Fruit fly (Drosophila melanogaster) whole organism, embryonic: ENCODE data around the gene Obp93a.

ENCODE experiments used
- CG10366 ChIP-seq: fragments of 200-800 bp; sonication (Bioruptor generic); IDR thresholded peaks from 2 replicates; pipeline ENCODE4 v1.3.6; 2022; ENCODE audit warnings: missing biosample characterization, missing genetic modification characterization
- CG1233 ChIP-seq: fragments of 200-800 bp; sonication (Bioruptor generic); optimal IDR thresholded peaks from 4 replicates; lab custom pipeline; 2018; ENCODE audit warnings: missing biosample characterization, mild to moderate bottlenecking, missing genetic modification characterization
- CG13296 ChIP-seq: fragments of 200-800 bp; sonication (Bioruptor generic); optimal IDR thresholded peaks from 3 replicates; lab custom pipeline; 2018; ENCODE audit warnings: missing biosample characterization, mild to moderate bottlenecking, missing genetic modification characterization
- CG14050 ChIP-seq: fragments of 200-800 bp; sonication (Bioruptor generic); IDR thresholded peaks from 3 replicates; pipeline ENCODE4 v1.3.6; 2022; ENCODE audit warnings: missing biosample characterization, missing genetic modification characterization
- CG15073 ChIP-seq: fragments of 200-800 bp; sonication (Bioruptor generic); optimal IDR thresholded peaks from 2 replicates; lab custom pipeline; 2016; ENCODE audit warnings: missing biosample characterization, missing genetic modification characterization
- CG17186 ChIP-seq: fragments of 200-800 bp; sonication (Bioruptor generic); optimal IDR thresholded peaks from 3 replicates; lab custom pipeline; 2017; ENCODE audit warnings: missing biosample characterization, missing genetic modification reagents, missing genetic modification characterization
- CG17385 ChIP-seq: fragments of 200-800 bp; sonication (Bioruptor generic); optimal IDR thresholded peaks from 3 replicates; lab custom pipeline; 2018; ENCODE audit warnings: missing biosample characterization, mild to moderate bottlenecking, missing genetic modification characterization
- CG2678 ChIP-seq: fragments of 200-800 bp; sonication (Bioruptor generic); optimal IDR thresholded peaks from 3 replicates; lab custom pipeline; 2019; ENCODE audit warnings: missing biosample characterization, mild to moderate bottlenecking, missing genetic modification characterization, moderate library complexity
- CG33213 ChIP-seq: fragments of 200-800 bp; sonication (Bioruptor generic); optimal IDR thresholded peaks from 3 replicates; lab custom pipeline; 2016; ENCODE audit warnings: missing biosample characterization, missing genetic modification characterization
- CG3847 ChIP-seq: fragments of 200-800 bp; sonication (Bioruptor generic); IDR thresholded peaks from 2 replicates; pipeline ENCODE4 v1.3.6; 2022; ENCODE audit warnings: missing biosample characterization, missing genetic modification characterization
- CG4854 ChIP-seq: fragments of 200-800 bp; sonication (Bioruptor generic); optimal IDR thresholded peaks from 2 replicates; lab custom pipeline; 2016; ENCODE audit warnings: missing biosample characterization, missing genetic modification characterization, inconsistent platforms
- CG7271 ChIP-seq: fragments of 200-800 bp; sonication (Bioruptor generic); optimal IDR thresholded peaks from 2 replicates; lab custom pipeline; 2018; ENCODE audit warnings: missing biosample characterization, mild to moderate bottlenecking, missing genetic modification characterization, moderate library complexity
- CG8765 ChIP-seq: fragments of 200-800 bp; sonication (Bioruptor generic); IDR thresholded peaks from 2 replicates; pipeline ENCODE4 v1.3.6; 2022; ENCODE audit warnings: missing biosample characterization, missing genetic modification characterization
- CTCF ChIP-seq: fragments of 200-800 bp; sonication (Bioruptor generic); optimal IDR thresholded peaks from 2 replicates; lab custom pipeline; 2017; ENCODE audit warnings: missing biosample characterization, mild to moderate bottlenecking, missing genetic modification characterization, moderate library complexity
- HHEX ChIP-seq: fragments of 200-800 bp; sonication (Bioruptor generic); optimal IDR thresholded peaks from 3 replicates; lab custom pipeline; 2017; ENCODE audit warnings: missing biosample characterization, mild to moderate bottlenecking, missing genetic modification characterization, missing genetic modification reagents
- HLH3B ChIP-seq: fragments of 200-800 bp; sonication (Bioruptor generic); IDR thresholded peaks from 2 replicates; pipeline ENCODE4 v1.3.6; 2022; ENCODE audit warnings: missing biosample characterization, missing genetic modification characterization
- HLH54F ChIP-seq: fragments of 200-800 bp; sonication (Bioruptor generic); optimal IDR thresholded peaks from 3 replicates; lab custom pipeline; 2016; ENCODE audit warnings: missing biosample characterization, missing genetic modification characterization
- Hr39 ChIP-seq: fragments of >200 bp; optimal IDR thresholded peaks from 2 replicates; lab custom pipeline; 2017
- Mrtf ChIP-seq: fragments of 200-800 bp; sonication (Bioruptor generic); IDR thresholded peaks from 3 replicates; pipeline ENCODE4 v1.3.6; 2022; ENCODE audit warnings: missing biosample characterization, missing genetic modification characterization
- NC2β ChIP-seq: fragments of 200-800 bp; sonication (Bioruptor generic); optimal IDR thresholded peaks from 2 replicates; lab custom pipeline; 2016; ENCODE audit warnings: missing biosample characterization, missing genetic modification characterization
- NFAT ChIP-seq: fragments of 200-800 bp; sonication (Bioruptor generic); IDR thresholded peaks from 2 replicates; pipeline ENCODE4 v1.3.6; 2022; ENCODE audit warnings: missing biosample characterization, missing genetic modification characterization
- Nf-YA ChIP-seq: fragments of 200-800 bp; sonication (Bioruptor generic); IDR thresholded peaks from 2 replicates; pipeline ENCODE4 v1.3.6; 2022; ENCODE audit warnings: missing biosample characterization, missing genetic modification characterization
- Oaz ChIP-seq: fragments of 200-800 bp; sonication (Bioruptor generic); IDR thresholded peaks from 2 replicates; pipeline ENCODE4 v1.3.6; 2022; ENCODE audit warnings: missing biosample characterization, missing genetic modification characterization
- Opbp ChIP-seq: fragments of 200-800 bp; sonication (Bioruptor generic); IDR thresholded peaks from 3 replicates; pipeline ENCODE4 v1.3.6; 2022; ENCODE audit warnings: missing biosample characterization, missing genetic modification characterization; ENCODE audit not compliant: partially characterized antibody
- Ptx1 ChIP-seq: fragments of 200-800 bp; sonication (Bioruptor generic); IDR thresholded peaks from 2 replicates; pipeline ENCODE4 v1.3.6; 2022; ENCODE audit warnings: missing biosample characterization, missing genetic modification characterization
- Rfx ChIP-seq: fragments of 200-800 bp; sonication (Bioruptor generic); IDR thresholded peaks from 2 replicates; pipeline ENCODE4 v1.3.6; 2022; ENCODE audit warnings: missing biosample characterization, missing genetic modification characterization
- Scr ChIP-seq: fragments of 200-800 bp; sonication (Bioruptor generic); IDR thresholded peaks from 2 replicates; pipeline ENCODE4 v1.3.6; 2022; ENCODE audit warnings: missing biosample characterization, missing genetic modification characterization; ENCODE audit not compliant: partially characterized antibody
- Sox100B ChIP-seq: fragments of 200-800 bp; sonication (Bioruptor generic); optimal IDR thresholded peaks from 3 replicates; lab custom pipeline; 2018; ENCODE audit warnings: missing biosample characterization, mild to moderate bottlenecking, missing genetic modification characterization
- Xbp1 ChIP-seq: fragments of 200-800 bp; sonication (Bioruptor generic); optimal IDR thresholded peaks from 3 replicates; lab custom pipeline; 2016; ENCODE audit warnings: missing biosample characterization, mild to moderate bottlenecking, missing genetic modification characterization
- cato ChIP-seq: fragments of 200-800 bp; sonication (Bioruptor generic); optimal IDR thresholded peaks from 2 replicates; lab custom pipeline; 2016; ENCODE audit warnings: missing biosample characterization, missing genetic modification characterization, borderline replicate concordance
- chif ChIP-seq, 2 experiments: fragments of 200-800 bp; sonication (Bioruptor generic); optimal IDR thresholded peaks; 3 replicates each; lab custom pipeline; 2016; ENCODE audit warnings: missing biosample characterization in 2 of 2, missing genetic modification characterization in 2 of 2
- chinmo ChIP-seq: fragments of 200-800 bp; sonication (Bioruptor generic); IDR thresholded peaks from 4 replicates; pipeline ENCODE4 v1.3.6; 2022; ENCODE audit warnings: missing biosample characterization, missing genetic modification characterization; ENCODE audit not compliant: partially characterized antibody
- crol ChIP-seq: fragments of 200-800 bp; sonication (Bioruptor generic); IDR thresholded peaks from 2 replicates; pipeline ENCODE4 v1.3.6; 2022; ENCODE audit warnings: missing biosample characterization, missing genetic modification characterization
- crp ChIP-seq, 2 experiments: fragments of 200-800 bp; sonication (Bioruptor generic); optimal IDR thresholded peaks; 2 replicates in 1 of 2; 3 replicates in 1 of 2; lab custom pipeline; 2017; ENCODE audit warnings: missing biosample characterization in 2 of 2, missing genetic modification characterization in 2 of 2, mild to moderate bottlenecking in 1 of 2, moderate library complexity in 1 of 2
- esg ChIP-seq: fragments of 200-800 bp; sonication (Bioruptor generic); conservative IDR thresholded peaks from 2 replicates; pipeline ENCODE4 v1.3.6; 2022; ENCODE audit warnings: missing biosample characterization, missing genetic modification characterization
- eve ChIP-seq, 2 experiments: fragments of >200 bp; optimal IDR thresholded peaks; 2 replicates each; lab custom pipeline; 2017; ENCODE audit warnings: missing biosample characterization in 2 of 2, missing genetic modification characterization in 2 of 2
- fd3F ChIP-seq: fragments of 200-800 bp; sonication (Bioruptor generic); optimal IDR thresholded peaks from 2 replicates; lab custom pipeline; 2018; ENCODE audit warnings: missing biosample characterization, mild to moderate bottlenecking, missing genetic modification characterization, moderate library complexity
- fru ChIP-seq: fragments of >200 bp; optimal IDR thresholded peaks from 2 replicates; lab custom pipeline; 2017
- gcm2 ChIP-seq: fragments of 200-800 bp; sonication (Bioruptor generic); optimal IDR thresholded peaks from 2 replicates; lab custom pipeline; 2016; ENCODE audit warnings: missing biosample characterization, missing genetic modification characterization
- gsb-n ChIP-seq: fragments of 200-800 bp; sonication (Bioruptor generic); optimal IDR thresholded peaks from 3 replicates; lab custom pipeline; 2018; ENCODE audit warnings: missing biosample characterization, mild to moderate bottlenecking, missing genetic modification characterization
- insv ChIP-seq, 2 experiments: fragments of 200-800 bp; sonication (Bioruptor generic); optimal IDR thresholded peaks; 3 replicates each; lab custom pipeline; 2016 to 2018; ENCODE audit warnings: missing biosample characterization in 2 of 2, missing genetic modification characterization in 2 of 2
- lab ChIP-seq: fragments of 200-800 bp; sonication (Bioruptor generic); optimal IDR thresholded peaks from 3 replicates; lab custom pipeline; 2017; ENCODE audit warnings: missing biosample characterization, missing genetic modification characterization, mild to moderate bottlenecking, moderate library complexity, missing genetic modification reagents
- nmo ChIP-seq: fragments of 200-800 bp; sonication (Bioruptor generic); optimal IDR thresholded peaks from 2 replicates; lab custom pipeline; 2018; ENCODE audit warnings: missing biosample characterization, mild to moderate bottlenecking, missing genetic modification characterization, moderate library complexity
- salm ChIP-seq: fragments of 200-800 bp; sonication (Bioruptor generic); optimal IDR thresholded peaks from 2 replicates; lab custom pipeline; 2018; ENCODE audit warnings: missing biosample characterization, mild to moderate bottlenecking, missing genetic modification characterization
- sna ChIP-seq: fragments of 200-800 bp; sonication (Bioruptor generic); IDR thresholded peaks from 2 replicates; pipeline ENCODE4 v1.3.6; 2022; ENCODE audit warnings: missing biosample characterization, missing genetic modification characterization; ENCODE audit not compliant: partially characterized antibody
- so ChIP-seq: fragments of 200-800 bp; sonication (Bioruptor generic); IDR thresholded peaks from 3 replicates; pipeline ENCODE4 v1.3.6; 2022; ENCODE audit warnings: missing biosample characterization, missing genetic modification characterization
- trem ChIP-seq: fragments of 200-800 bp; optimal IDR thresholded peaks from 3 replicates; lab custom pipeline; 2019; ENCODE audit warnings: missing biosample characterization, mild to moderate bottlenecking, missing genetic modification characterization, moderate library complexity
- tx ChIP-seq: fragments of 200-800 bp; sonication (Bioruptor generic); optimal IDR thresholded peaks from 2 replicates; lab custom pipeline; 2016; ENCODE audit warnings: missing biosample characterization, missing genetic modification characterization
- vfl ChIP-seq: fragments of 200-800 bp; sonication (Bioruptor generic); optimal IDR thresholded peaks from 2 replicates; lab custom pipeline; 2016; ENCODE audit warnings: missing biosample characterization, missing genetic modification characterization
- z ChIP-seq: fragments of 200-800 bp; sonication (Bioruptor generic); IDR thresholded peaks from 3 replicates; pipeline ENCODE4 v1.3.6; 2022; ENCODE audit warnings: missing biosample characterization, missing genetic modification characterization
- zfh2 ChIP-seq: fragments of 200-800 bp; sonication (Bioruptor generic); optimal IDR thresholded peaks from 2 replicates; lab custom pipeline; 2016; ENCODE audit warnings: missing biosample characterization, missing genetic modification characterization

Obp93a gene

DNA sequence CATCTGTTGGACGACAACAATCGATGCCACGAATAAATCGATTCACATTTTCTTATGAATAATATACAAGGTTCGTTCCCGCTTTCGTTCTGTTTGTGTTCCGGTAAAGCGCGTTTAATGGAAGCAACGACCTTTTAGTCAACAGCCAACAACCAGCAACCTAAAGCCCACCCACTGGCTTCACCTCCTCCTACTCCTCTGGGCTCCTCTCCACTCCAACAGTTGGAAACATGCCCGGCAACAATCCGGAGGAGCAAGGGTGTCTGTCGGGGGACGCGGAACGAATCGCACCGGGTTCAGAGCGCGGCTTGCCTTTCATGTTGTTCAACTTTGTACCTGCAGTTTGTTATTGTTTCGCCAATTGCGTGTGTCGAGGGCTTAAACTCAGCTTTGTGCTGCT lies 5.3 kb downstream of the Obp93a start:
- TF ChIP-seq gsb-n, result peak; percentile 35
- TF ChIP-seq chinmo (GFP tag; lab: Robert Waterston, UW), result 0 out of 4 replicates have a peak, but pooled peaks have one; percentile 58
- peak; percentile 58 for TF ChIP-seq crol (GFP tag; lab: Robert Waterston, UW)
- no peak for TF ChIP-seq CG1233 (GFP tag; lab: Kevin White, UChicago)
- TF ChIP-seq Oaz (GFP tag; lab: Robert Waterston, UW), result no peak
- no peak for TF ChIP-seq z (GFP tag; lab: Robert Waterston, UW)
- no peak for TF ChIP-seq tx (GFP tag; lab: Kevin White, UChicago)

DNA sequence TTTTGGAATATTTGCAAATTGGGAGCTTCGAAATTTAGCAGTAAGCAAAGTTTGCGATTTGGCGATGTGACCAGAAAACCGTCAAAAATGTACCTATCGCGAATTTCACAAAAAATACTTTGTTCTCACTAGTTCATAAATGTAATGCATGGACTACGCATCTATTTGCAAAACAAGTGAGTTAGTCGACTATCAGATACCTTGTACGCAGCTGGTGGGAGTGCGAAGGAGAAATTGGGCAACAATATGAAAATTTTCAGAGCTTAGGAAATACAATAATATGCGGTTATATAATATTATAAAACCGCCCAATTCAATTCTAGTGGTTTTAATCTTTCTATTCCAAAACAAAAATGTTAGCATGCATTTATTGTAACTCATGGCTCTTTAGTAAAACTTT lies 10.7 kb downstream of the Obp93a start, which contains the start of gene Bdbt:
TSS of gene Bdbt (minus strand) at position 73 of the 400 bp plus-strand sequence.
- TF ChIP-seq NFAT (GFP tag; lab: Robert Waterston, UW) (peak; percentile 60), CG33213 (GFP tag; lab: Kevin White, UChicago) (peak; percentile 27), CG17186 (GFP tag; lab: Kevin White, UChicago) (peak; percentile 16), CG17385 (GFP tag; lab: Kevin White, UChicago) (no peak), CTCF (no peak), gcm2 (GFP tag; lab: Kevin White, UChicago) (no peak), Mrtf (GFP tag; lab: Robert Waterston, UW) (no peak), HLH54F (GFP tag; lab: Kevin White, UChicago) (peak; percentile 35), CG4854 (GFP tag; lab: Kevin White, UChicago) (no peak), CG15073 (GFP tag; lab: Kevin White, UChicago) (no peak), CG7271 (tag; lab: Kevin White, UChicago) (no peak), sna (GFP tag; lab: Robert Waterston, UW) (peak; percentile 67), trem (tag; lab: Kevin White, UChicago) (no peak), CG13296 (GFP tag; lab: Kevin White, UChicago) (peak; percentile 15), CG2678 (no peak), fd3F (GFP tag; lab: Kevin White, UChicago) (no peak), Nf-YA (GFP tag; lab: Robert Waterston, UW) (no peak), fru (no peak), CG8765 (GFP tag; lab: Robert Waterston, UW) (no peak), eve (GFP tag; optimal IDR thresholded peaks at IDR 0.05; lab: Kevin White, UChicago) (no peak), lab (no peak), Opbp (GFP tag; lab: Robert Waterston, UW) (peak; percentile 73; the same call in 2 of the 3 replicates), chinmo (GFP tag; lab: Robert Waterston, UW) (peak; percentile 90), CG10366 (GFP tag; lab: Robert Waterston, UW) (no peak; the same call in 1 of the 2 replicates), HHEX (GFP tag; lab: Kevin White, UChicago) (no peak), vfl (GFP tag; lab: Kevin White, UChicago) (no peak), CG3847 (GFP tag; lab: Robert Waterston, UW) (peak; percentile 52), nmo (GFP tag; lab: Kevin White, UChicago) (peak; percentile 45), Sox100B (GFP tag; lab: Kevin White, UChicago) (no peak), NC2β (GFP tag; lab: Kevin White, UChicago) (no peak), so (GFP tag; lab: Robert Waterston, UW) (no peak), Xbp1 (GFP tag; lab: Kevin White, UChicago) (peak; percentile 53), Rfx (GFP tag; lab: Robert Waterston, UW) (peak; percentile 25; the same call in 1 of the 2 replicates), crp (GFP tag; optimal IDR thresholded peaks at IDR 0.05; lab: Kevin White, UChicago) (no peak), insv (GFP tag; optimal IDR thresholded peaks at IDR 0.05; lab: Kevin White, UChicago) (no peak), HLH3B (GFP tag; lab: Robert Waterston, UW) (peak; percentile 41), chif (GFP tag; optimal IDR thresholded peaks at IDR 0.05; lab: Kevin White, UChicago) (peak in 1 of 2 experiments; percentile 25), zfh2 (GFP tag; lab: Kevin White, UChicago) (peak; percentile 62), Scr (GFP tag; lab: Robert Waterston, UW) (peak; percentile 68; the same call in 1 of the 2 replicates), Ptx1 (no peak), cato (GFP tag; lab: Kevin White, UChicago) (no peak), Hr39 (lab: Kevin White, UChicago) (no peak), CG14050 (GFP tag; lab: Robert Waterston, UW) (no peak), esg (GFP tag; lab: Robert Waterston, UW) (no peak), salm (no peak)
